Fruit fly (Drosophila melanogaster): Measurements from ENCODE around the gene CG11380.

The CG11380 gene

DNA sequence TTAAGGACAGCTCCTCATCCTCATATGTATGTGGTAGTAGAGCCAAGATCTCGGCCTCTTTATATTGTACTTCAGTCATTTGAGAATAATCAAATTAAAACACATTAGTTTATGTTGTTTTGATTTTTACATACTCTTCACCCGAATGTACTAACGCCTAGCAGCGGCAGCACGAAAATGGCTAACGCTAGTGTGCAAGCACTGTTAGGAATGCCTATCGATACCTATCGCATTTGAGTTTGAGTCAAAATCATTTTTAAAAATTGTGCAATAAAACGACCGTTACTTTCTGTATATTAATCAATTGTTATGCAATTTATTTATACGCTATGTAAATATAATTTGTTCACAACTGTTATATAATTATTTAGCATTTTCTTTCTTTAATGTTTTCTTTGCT is 23.9 kb downstream of the CG11380 start, which contains the start of gene CG11398 (continued):
- TF ChIP-seq repo (GFP tag; optimal IDR thresholded peaks at IDR 0.05) (no peak), CG11398 (GFP tag; optimal IDR thresholded peaks at IDR 0.05) (peak; percentile 7), pita (GFP tag; optimal IDR thresholded peaks at IDR 0.05) (no peak), Sin3A (optimal IDR thresholded peaks at IDR 0.05) (peak; percentile 67), Camta (GFP tag; optimal IDR thresholded peaks at IDR 0.05) (no peak), CG17361 (GFP tag; IDR thresholded peaks at IDR 0.05) (no peak), ham (GFP tag; IDR thresholded peaks at IDR 0.05) (no peak), CG6813 (GFP tag; optimal IDR thresholded peaks at IDR 0.05) (no peak), eyg (GFP tag; optimal IDR thresholded peaks at IDR 0.05) (no peak), CG9609 (GFP tag; optimal IDR thresholded peaks at IDR 0.05) (no peak), Rfx (GFP tag; IDR thresholded peaks at IDR 0.05) (no peak), run (tag; optimal IDR thresholded peaks at IDR 0.05) (no peak), HmgD (GFP tag; optimal IDR thresholded peaks at IDR 0.05) (no peak), lmd (GFP tag; IDR thresholded peaks at IDR 0.05) (no peak), Mad (GFP tag; optimal IDR thresholded peaks at IDR 0.05) (no peak), zfh1 (GFP tag; IDR thresholded peaks at IDR 0.05) (no peak), CG6791 (GFP tag; IDR thresholded peaks at IDR 0.05; ENCODE audit: partially characterized antibody) (peak; percentile 85), CG17328 (GFP tag; IDR thresholded peaks at IDR 0.05) (no peak), mirr (GFP tag; optimal IDR thresholded peaks at IDR 0.05) (no peak), lbe (GFP tag; optimal IDR thresholded peaks at IDR 0.05) (no peak), twi (tag; optimal IDR thresholded peaks at IDR 0.05) (no peak), CG7357 (GFP tag; IDR thresholded peaks at IDR 0.05) (peak; percentile 46; the same call in 1 of the 3 replicates), tgo (GFP tag; IDR thresholded peaks at IDR 0.05) (no peak), CG8388 (GFP tag; optimal IDR thresholded peaks at IDR 0.05) (no peak), Bgb (GFP tag; IDR thresholded peaks at IDR 0.05; ENCODE audit: partially characterized antibody) (peak; percentile 84), cato (GFP tag; optimal IDR thresholded peaks at IDR 0.05; ENCODE audit: borderline replicate concordance) (no peak), lab (GFP tag; optimal IDR thresholded peaks at IDR 0.05) (no peak), CG1792 (GFP tag; optimal IDR thresholded peaks at IDR 0.05) (no peak), Hmr (GFP tag; optimal IDR thresholded peaks at IDR 0.05) (no peak), fru (optimal IDR thresholded peaks at IDR 0.05) (no peak), chinmo (GFP tag; IDR thresholded peaks at IDR 0.05; ENCODE audit: partially characterized antibody) (0 out of 4 replicates have a peak, but pooled peaks have one; percentile 69), klu (GFP tag; IDR thresholded peaks at IDR 0.05) (no peak), ewg (GFP tag; optimal IDR thresholded peaks at IDR 0.05) (no peak), gce (GFP tag; IDR thresholded peaks at IDR 0.05) (no peak), hb (GFP tag; IDR thresholded peaks at IDR 0.05; ENCODE audit: partially characterized antibody) (peak; percentile 56; the same call in 1 of the 3 replicates), CG16813 (GFP tag; IDR thresholded peaks at IDR 0.05; ENCODE audit: partially characterized antibody) (peak; percentile 83), sens-2 (GFP tag; IDR thresholded peaks at IDR 0.05) (no peak)

DNA sequence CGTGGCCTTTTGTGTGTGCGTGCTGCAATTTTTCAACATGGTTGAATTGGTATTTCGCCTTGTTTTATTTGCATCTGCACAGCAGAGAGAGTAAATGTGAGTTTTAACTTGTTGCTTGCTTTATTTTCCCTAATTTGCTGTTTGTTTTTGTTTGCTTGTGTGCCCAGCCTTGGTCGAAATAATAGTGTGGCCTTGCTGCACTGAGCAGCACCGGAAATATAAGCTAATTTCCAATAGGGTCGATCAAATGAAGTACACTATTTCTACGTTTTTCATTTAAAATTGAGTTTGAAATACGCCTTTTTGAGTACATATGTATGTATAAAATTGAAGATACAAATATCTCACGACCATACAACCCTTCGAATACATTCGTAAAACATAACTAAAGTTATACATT is 25.6 kb downstream of the CG11380 start:
- TF ChIP-seq stwl (tag; optimal IDR thresholded peaks at IDR 0.05) (peak; percentile 87), Hmr (GFP tag; optimal IDR thresholded peaks at IDR 0.05) (no peak), Ets97D (GFP tag; optimal IDR thresholded peaks at IDR 0.05) (peak; percentile 38), Sry-β (GFP tag; optimal IDR thresholded peaks at IDR 0.05) (no peak), CG18262 (tag; optimal IDR thresholded peaks at IDR 0.05) (peak; percentile 7), peb (GFP tag; IDR thresholded peaks at IDR 0.05) (no peak), CG11696 (GFP tag; IDR thresholded peaks at IDR 0.05) (no peak), CG1792 (GFP tag; optimal IDR thresholded peaks at IDR 0.05) (no peak), lab (GFP tag; optimal IDR thresholded peaks at IDR 0.05) (no peak), Elba2 (GFP tag; optimal IDR thresholded peaks at IDR 0.05) (peak; percentile 80), Drgx (GFP tag; IDR thresholded peaks at IDR 0.05) (peak; percentile 20; the same call in 1 of the 2 replicates), gfzf (GFP tag; optimal IDR thresholded peaks at IDR 0.05) (peak; percentile 39), CG6683 (GFP tag; optimal IDR thresholded peaks at IDR 0.05) (no peak), CG4282 (GFP tag; optimal IDR thresholded peaks at IDR 0.05) (no peak), CG1233 (GFP tag; optimal IDR thresholded peaks at IDR 0.05) (no peak)
